Worm (Caenorhabditis elegans): Measurements from ENCODE around the gene T20G5.12.

Gene T20G5.12

ce11 chrIII:10231641-10232040 lies 30.2 kb downstream of the T20G5.12 start:
- TF ChIP-seq nhr-90 (tag; optimal IDR thresholded peaks at IDR 0.05; ENCODE audit: poor library complexity) (no peak), dsc-1 (tag; optimal IDR thresholded peaks at IDR 0.05) (no peak), ceh-90 (tag; optimal IDR thresholded peaks at IDR 0.05) (no peak), sup-37 (GFP tag; optimal IDR thresholded peaks at IDR 0.05) (no peak), pqm-1 (tag; optimal IDR thresholded peaks at IDR 0.05) (no peak), mef-2 (tag; optimal IDR thresholded peaks at IDR 0.05) (no peak), lin-14 (GFP tag; optimal IDR thresholded peaks at IDR 0.05) (no peak), elt-3 (tag; optimal IDR thresholded peaks at IDR 0.05) (no peak), zag-1 (tag; optimal IDR thresholded peaks at IDR 0.05) (no peak), grh-1 (GFP tag; IDR thresholded peaks at IDR 0.05) (no peak), blmp-1 (tag; optimal IDR thresholded peaks at IDR 0.05) (no peak), C16A3.4 (tag; optimal IDR thresholded peaks at IDR 0.05) (no peak), dpl-1 (GFP tag; optimal IDR thresholded peaks at IDR 0.05) (no peak), nhr-76 (tag; optimal IDR thresholded peaks at IDR 0.05) (no peak), lin-15B (tag; optimal IDR thresholded peaks at IDR 0.05) (no peak), lsy-2 (tag; optimal IDR thresholded peaks at IDR 0.05) (no peak), nhr-20 (tag; optimal IDR thresholded peaks at IDR 0.05) (no peak), elt-2 (tag; optimal IDR thresholded peaks at IDR 0.05) (no peak), snu-23 (GFP tag; optimal IDR thresholded peaks at IDR 0.05) (no peak), snpc-4 (tag; optimal IDR thresholded peaks at IDR 0.05) (no peak)

ce11 chrIII:10233979-10234378 lies 32.6 kb downstream of the T20G5.12 start, which contains the start of gene paml-1:
TSS of gene paml-1 (minus strand) at chrIII:10234079.
- TF ChIP-seq nhr-85 (tag), result peak; percentile 40
- TF ChIP-seq hpl-2 (GFP tag; optimal IDR thresholded peaks at IDR 0.05), result no peak

ce11 chrIII:10236291-10236871 lies 35.0 kb downstream of the T20G5.12 start:
- peak in 1 of 2 experiments; percentile 36 for TF ChIP-seq lin-35 (GFP tag; optimal IDR thresholded peaks at IDR 0.05)
- TF ChIP-seq unc-62 (GFP tag; optimal IDR thresholded peaks at IDR 0.05), result no peak
- TF ChIP-seq dpl-1 (GFP tag; optimal IDR thresholded peaks at IDR 0.05), result no peak
- peak; percentile 52 for TF ChIP-seq nhr-85 (tag)
- TF ChIP-seq nhr-12 (tag; optimal IDR thresholded peaks at IDR 0.05), result no peak
- TF ChIP-seq snu-23 (GFP tag; optimal IDR thresholded peaks at IDR 0.05), result peak; percentile 39
- TF ChIP-seq nhr-90 (tag; optimal IDR thresholded peaks at IDR 0.05; ENCODE audit: poor library complexity), result peak; percentile 27
- TF ChIP-seq nhr-20 (tag; optimal IDR thresholded peaks at IDR 0.05), result peak; percentile 27
- no peak for TF ChIP-seq hpl-2 (GFP tag; optimal IDR thresholded peaks at IDR 0.05)
- peak; percentile 28; the same call in 1 of the 2 replicates for TF ChIP-seq nhr-19 (GFP tag; conservative IDR thresholded peaks at IDR 0.05)
- peak; percentile 62 for TF ChIP-seq blmp-1 (tag; optimal IDR thresholded peaks at IDR 0.05)
- TF ChIP-seq nhr-71 (tag; optimal IDR thresholded peaks at IDR 0.05), result peak; percentile 37
- TF ChIP-seq elt-3 (tag; optimal IDR thresholded peaks at IDR 0.05), result peak in 2 of 6 experiments; percentile 19 to 79
- peak in 1 of 2 experiments; percentile 15 for TF ChIP-seq mdl-1 (tag; optimal IDR thresholded peaks at IDR 0.05)
- TF ChIP-seq lin-14 (GFP tag; optimal IDR thresholded peaks at IDR 0.05), result peak; percentile 51

ce11 chrIII:10238448-10239154 lies 37.2 kb downstream of the T20G5.12 start, which contains the start of gene Y70G10A.3:
TSS of gene Y70G10A.3 (plus strand) at chrIII:10239104.
- TF ChIP-seq efl-3 (GFP tag; optimal IDR thresholded peaks at IDR 0.05), result no peak
- no peak for TF ChIP-seq nhr-237 (tag; optimal IDR thresholded peaks at IDR 0.05)
- no peak for TF ChIP-seq grh-1 (GFP tag; IDR thresholded peaks at IDR 0.05)
- no peak for TF ChIP-seq unc-86 (tag; optimal IDR thresholded peaks at IDR 0.05)
- TF ChIP-seq dpl-1 (GFP tag; optimal IDR thresholded peaks at IDR 0.05), result no peak
- peak in 1 of 2 experiments; percentile 5 for TF ChIP-seq lin-35 (GFP tag; optimal IDR thresholded peaks at IDR 0.05)
- TF ChIP-seq zag-1 (tag; optimal IDR thresholded peaks at IDR 0.05), result no peak
- TF ChIP-seq hlh-4 (tag; optimal IDR thresholded peaks at IDR 0.05), result no peak
- TF ChIP-seq blmp-1 (tag; optimal IDR thresholded peaks at IDR 0.05), result peak; percentile 92
- TF ChIP-seq lir-3 (tag; optimal IDR thresholded peaks at IDR 0.05; ENCODE audit: poor library complexity), result no peak
- no peak for TF ChIP-seq ceh-90 (tag; optimal IDR thresholded peaks at IDR 0.05)
- TF ChIP-seq pax-3 (tag; optimal IDR thresholded peaks at IDR 0.05), result no peak
- TF ChIP-seq nhr-20 (tag; optimal IDR thresholded peaks at IDR 0.05), result peak; percentile 9
- TF ChIP-seq nhr-28 (tag; optimal IDR thresholded peaks at IDR 0.05), result no peak
- TF ChIP-seq fkh-4 (tag; optimal IDR thresholded peaks at IDR 0.05; ENCODE audit: borderline replicate concordance), result no peak
- TF ChIP-seq ceh-8 (GFP tag; optimal IDR thresholded peaks at IDR 0.05), result no peak
- peak; percentile 26 for TF ChIP-seq snu-23 (GFP tag; optimal IDR thresholded peaks at IDR 0.05)
- TF ChIP-seq irx-1 (tag; optimal IDR thresholded peaks at IDR 0.05), result no peak
- TF ChIP-seq lin-14 (GFP tag; optimal IDR thresholded peaks at IDR 0.05), result peak; percentile 16
- TF ChIP-seq sup-37 (GFP tag; optimal IDR thresholded peaks at IDR 0.05), result no peak
- no peak for TF ChIP-seq tlp-1 (tag; optimal IDR thresholded peaks at IDR 0.05)
- no peak for TF ChIP-seq rnt-1 (tag; optimal IDR thresholded peaks at IDR 0.05)
- peak; percentile 10 for TF ChIP-seq nhr-71 (tag; optimal IDR thresholded peaks at IDR 0.05)
- no peak for TF ChIP-seq mab-9 (GFP tag; IDR thresholded peaks at IDR 0.05)
- TF ChIP-seq unc-98 (GFP tag; IDR thresholded peaks at IDR 0.05), result no peak
- peak in 1 of 6 experiments; percentile 78 for TF ChIP-seq elt-3 (tag; optimal IDR thresholded peaks at IDR 0.05)
